Worm (Caenorhabditis elegans) whole organism, L4 larva: ENCODE data around the gene R10E4.9.
A peak's percentile ranks its signal among the peaks of the same experiment; 100 is the strongest.

Experiments
- F10B5.3 ChIP-seq: sonication (generic microtip); optimal IDR thresholded peaks from 2 replicates; lab custom pipeline; 2016; ENCODE audit warnings: mild to moderate bottlenecking, missing genetic modification characterization, missing compliant biosample characterization
- F49E8.2 ChIP-seq: sonication (generic microtip); optimal IDR thresholded peaks from 2 replicates; lab custom pipeline; 2016; ENCODE audit warnings: missing compliant biosample characterization, mild to moderate bottlenecking, missing genetic modification characterization, borderline replicate concordance
- R02D3.7 ChIP-seq: fragments of 150-350 bp; sonication (generic microtip); optimal IDR thresholded peaks from 3 replicates; lab custom pipeline; 2014; ENCODE audit warnings: missing biosample characterization, missing genetic modification characterization
- T26A8.4 ChIP-seq: fragments of 200-800 bp; sonication (Bioruptor generic); IDR thresholded peaks from 2 replicates; pipeline ENCODE4 v1.3.6; 2022; ENCODE audit warnings: missing genetic modification characterization, missing compliant biosample characterization
- Y105C5A.15 ChIP-seq: fragments of 200-800 bp; sonication (Bioruptor generic); IDR thresholded peaks from 2 replicates; pipeline ENCODE4 v1.3.6; 2022; ENCODE audit warnings: missing genetic modification characterization, missing compliant biosample characterization
- Y5F2A.4 ChIP-seq: fragments of 200-800 bp; sonication (Bioruptor generic); optimal IDR thresholded peaks from 2 replicates; lab custom pipeline; 2018; ENCODE audit warnings: mild to moderate bottlenecking, missing genetic modification characterization, missing compliant biosample characterization
- ZK337.2 ChIP-seq: fragments of 200-800 bp; sonication (Bioruptor generic); IDR thresholded peaks from 2 replicates; pipeline ENCODE4 v1.3.6; 2022; ENCODE audit warnings: missing genetic modification reagents, missing genetic modification characterization, missing compliant biosample characterization
- aha-1 ChIP-seq: fragments of 150-350 bp; peaks from one replicate; lab custom pipeline; 2014; ENCODE audit warnings: missing biosample characterization, missing genetic modification characterization
- ama-1 ChIP-seq: fragments of 150-350 bp; optimal IDR thresholded peaks from 2 replicates; lab custom pipeline; 2014; ENCODE audit warnings: inconsistent platforms, mixed read lengths
- arid-1 ChIP-seq: fragments of 200-800 bp; sonication (Bioruptor generic); conservative IDR thresholded peaks from 2 replicates; pipeline ENCODE4 v1.3.6; 2022; ENCODE audit warnings: missing genetic modification reagents, missing genetic modification characterization, missing compliant biosample characterization
- attf-4 ChIP-seq: sonication (generic microtip); optimal IDR thresholded peaks from 3 replicates; lab custom pipeline; 2017; ENCODE audit warnings: missing biosample characterization, missing genetic modification characterization
- ceh-32 ChIP-seq: sonication (generic microtip); optimal IDR thresholded peaks from 2 replicates; lab custom pipeline; 2016; ENCODE audit warnings: mild to moderate bottlenecking, missing genetic modification characterization, missing compliant biosample characterization; ENCODE audit not compliant: poor library complexity
- ceh-44 ChIP-seq: fragments of 200-800 bp; sonication (Bioruptor generic); IDR thresholded peaks from 2 replicates; pipeline ENCODE4 v1.3.6; 2022; ENCODE audit warnings: missing genetic modification reagents, missing genetic modification characterization, missing compliant biosample characterization
- ceh-62 ChIP-seq: sonication (generic microtip); optimal IDR thresholded peaks from 2 replicates; lab custom pipeline; 2017; ENCODE audit warnings: missing biosample characterization, missing genetic modification characterization
- ces-1 ChIP-seq: fragments of 150-350 bp; sonication (generic microtip); optimal IDR thresholded peaks from 4 replicates; lab custom pipeline; 2014; ENCODE audit warnings: missing biosample characterization, missing genetic modification reagents, missing genetic modification characterization
- cey-2 ChIP-seq: sonication (generic microtip); optimal IDR thresholded peaks from 3 replicates; lab custom pipeline; 2017; ENCODE audit warnings: missing genetic modification characterization, mild to moderate bottlenecking, missing compliant biosample characterization, antibody characterized with exemption, borderline replicate concordance; ENCODE audit not compliant: insufficient read depth
- daf-12 ChIP-seq: fragments of 150-350 bp; optimal IDR thresholded peaks from 2 replicates; lab custom pipeline; 2014; ENCODE audit warnings: missing biosample characterization, missing genetic modification reagents, missing genetic modification characterization
- daf-16 ChIP-seq, 3 experiments: sonication (generic microtip); optimal IDR thresholded peaks; 2 replicates each; lab custom pipeline; 2016 to 2017; ENCODE audit warnings: missing genetic modification characterization in 3 of 3, missing genetic modification reagents in 3 of 3, mild to moderate bottlenecking in 2 of 3, missing compliant biosample characterization in 2 of 3, missing biosample characterization in 1 of 3, moderate library complexity in 1 of 3
- dmd-9 ChIP-seq: fragments of 200-800 bp; sonication (Bioruptor generic); IDR thresholded peaks from 2 replicates; pipeline ENCODE4 v1.3.6; 2022; ENCODE audit warnings: missing genetic modification reagents, missing genetic modification characterization, missing compliant biosample characterization
- duxl-1 ChIP-seq: sonication (generic microtip); optimal IDR thresholded peaks from 2 replicates; lab custom pipeline; 2016; ENCODE audit warnings: mild to moderate bottlenecking, missing genetic modification characterization, moderate library complexity, missing compliant biosample characterization; ENCODE audit not compliant: poor library complexity
- fos-1 ChIP-seq: fragments of 150-350 bp; optimal IDR thresholded peaks from 2 replicates; lab custom pipeline; 2014; ENCODE audit warnings: missing biosample characterization, missing genetic modification characterization
- hif-1 ChIP-seq, 2 experiments: sonication (generic microtip); optimal IDR thresholded peaks; 2 replicates each; lab custom pipeline; 2016 to 2017; ENCODE audit warnings: missing compliant biosample characterization in 2 of 2, missing genetic modification characterization in 2 of 2, missing genetic modification reagents in 2 of 2, missing genotype in 2 of 2, mild to moderate bottlenecking in 1 of 2
- jun-1 ChIP-seq: fragments of 150-350 bp; optimal IDR thresholded peaks from 2 replicates; lab custom pipeline; 2014; ENCODE audit warnings: missing biosample characterization, missing genetic modification reagents, missing genetic modification characterization
- lin-29 ChIP-seq: fragments of 200-800 bp; sonication (Bioruptor generic); IDR thresholded peaks from 2 replicates; pipeline ENCODE4 v1.3.6; 2022; ENCODE audit warnings: missing genetic modification reagents, missing genetic modification characterization, missing compliant biosample characterization
- lin-38 ChIP-seq: fragments of 200-800 bp; sonication (Bioruptor generic); IDR thresholded peaks from 2 replicates; pipeline ENCODE4 v1.3.6; 2022; ENCODE audit warnings: missing genetic modification reagents, missing genetic modification characterization, missing compliant biosample characterization
- lin-39 ChIP-seq: fragments of 150-350 bp; optimal IDR thresholded peaks from 2 replicates; lab custom pipeline; 2014; ENCODE audit warnings: missing biosample characterization, missing genetic modification reagents, missing genetic modification characterization
- lsy-2 ChIP-seq, 2 experiments: fragments of 150-350 bp in 1 of 2; sonication (generic microtip) in 1 of 2; optimal IDR thresholded peaks; 2 replicates each; lab custom pipeline; 2014 to 2017; ENCODE audit warnings: missing biosample characterization in 2 of 2, missing genetic modification characterization in 2 of 2
- madf-5 ChIP-seq, 2 experiments: fragments of 200-800 bp; sonication (Bioruptor generic); IDR thresholded peaks; 2 replicates each; pipeline ENCODE4 v1.3.6; 2022; ENCODE audit warnings: missing compliant biosample characterization in 2 of 2, missing genetic modification characterization in 2 of 2
- madf-9 ChIP-seq: fragments of 200-800 bp; sonication (Bioruptor generic); conservative IDR thresholded peaks from 2 replicates; pipeline ENCODE4 v1.3.6; 2022; ENCODE audit warnings: missing genetic modification reagents, missing genetic modification characterization, missing compliant biosample characterization
- mxl-2 ChIP-seq: fragments of 200-800 bp; sonication (Bioruptor generic); conservative IDR thresholded peaks from 2 replicates; pipeline ENCODE4 v1.3.6; 2022; ENCODE audit warnings: missing genetic modification reagents, missing genetic modification characterization, missing compliant biosample characterization
- mxl-3 ChIP-seq: fragments of 200-800 bp; sonication (Bioruptor generic); optimal IDR thresholded peaks from 2 replicates; lab custom pipeline; 2018; ENCODE audit warnings: mild to moderate bottlenecking, missing genetic modification characterization, missing compliant biosample characterization
- nhr-11 ChIP-seq: fragments of 150-350 bp; optimal IDR thresholded peaks from 2 replicates; lab custom pipeline; 2014; ENCODE audit warnings: missing biosample characterization, missing genetic modification characterization
- nhr-237 ChIP-seq: sonication (generic microtip); optimal IDR thresholded peaks from 2 replicates; lab custom pipeline; 2017; ENCODE audit warnings: missing biosample characterization, missing genetic modification characterization
- nhr-28 ChIP-seq: fragments of 150-350 bp; optimal IDR thresholded peaks from 2 replicates; lab custom pipeline; 2014; ENCODE audit warnings: missing biosample characterization, missing genetic modification characterization
- nhr-42 ChIP-seq: fragments of 200-800 bp; sonication (Bioruptor generic); IDR thresholded peaks from 2 replicates; pipeline ENCODE4 v1.3.6; 2022; ENCODE audit warnings: missing genetic modification characterization, missing compliant biosample characterization
- nhr-6 ChIP-seq: fragments of 150-350 bp; optimal IDR thresholded peaks from 2 replicates; lab custom pipeline; 2014; ENCODE audit warnings: missing biosample characterization, missing genetic modification characterization
- nhr-76 ChIP-seq: fragments of 150-350 bp; optimal IDR thresholded peaks from 2 replicates; lab custom pipeline; 2014; ENCODE audit warnings: missing biosample characterization, missing genetic modification characterization
- nhr-77 ChIP-seq: fragments of 150-350 bp; optimal IDR thresholded peaks from 2 replicates; lab custom pipeline; 2014; ENCODE audit warnings: missing biosample characterization, missing genetic modification characterization
- pqm-1 ChIP-seq: sonication (generic microtip); optimal IDR thresholded peaks from 2 replicates; lab custom pipeline; 2017; ENCODE audit warnings: missing biosample characterization, missing genetic modification characterization
- rbr-2 ChIP-seq: sonication (generic microtip); optimal IDR thresholded peaks from 2 replicates; lab custom pipeline; 2016; ENCODE audit warnings: missing genotype, missing genetic modification characterization, missing compliant biosample characterization
- saeg-2 ChIP-seq: fragments of 200-800 bp; sonication (Bioruptor generic); IDR thresholded peaks from 2 replicates; pipeline ENCODE4 v1.3.6; 2022; ENCODE audit warnings: missing genetic modification reagents, missing genetic modification characterization, missing compliant biosample characterization
- sdz-12 ChIP-seq: fragments of 200-800 bp; sonication (Bioruptor generic); optimal IDR thresholded peaks from 2 replicates; lab custom pipeline; 2018; ENCODE audit warnings: mild to moderate bottlenecking, missing genetic modification characterization, missing compliant biosample characterization
- snpc-1.2 ChIP-seq: fragments of 200-800 bp; sonication (Bioruptor generic); IDR thresholded peaks from 2 replicates; pipeline ENCODE4 v1.3.6; 2022; ENCODE audit warnings: missing genetic modification reagents, missing genetic modification characterization, missing compliant biosample characterization
- snpc-4 ChIP-seq: fragments of 150-350 bp; optimal IDR thresholded peaks from 2 replicates; lab custom pipeline; 2014; ENCODE audit warnings: missing biosample characterization, missing genetic modification characterization
- tag-97 ChIP-seq: fragments of 200-800 bp; sonication (Bioruptor generic); IDR thresholded peaks from 2 replicates; pipeline ENCODE4 v1.3.6; 2022; ENCODE audit warnings: missing genetic modification characterization, missing compliant biosample characterization
- unc-62 ChIP-seq, 3 experiments: fragments of 150-350 bp in 1 of 3; sonication (generic microtip); optimal IDR thresholded peaks in 2 of 3; peaks in 1 of 3; 1 replicate in 1 of 3; 2 replicates in 2 of 3; lab custom pipeline; 2014 to 2017; ENCODE audit warnings: missing biosample characterization in 3 of 3, missing genetic modification characterization in 3 of 3, missing genetic modification reagents in 3 of 3, missing genotype in 1 of 3
- vab-7 ChIP-seq: fragments of 200-800 bp; sonication (Bioruptor generic); IDR thresholded peaks from 2 replicates; pipeline ENCODE4 v1.3.6; 2022; ENCODE audit warnings: missing genetic modification reagents, missing genetic modification characterization, missing compliant biosample characterization
- zag-1 ChIP-seq: fragments of 150-350 bp; optimal IDR thresholded peaks from 2 replicates; lab custom pipeline; 2014; ENCODE audit warnings: missing biosample characterization, missing genetic modification characterization
- ztf-11 ChIP-seq: fragments of 150-350 bp; optimal IDR thresholded peaks from 2 replicates; lab custom pipeline; 2014; ENCODE audit warnings: missing biosample characterization, missing genetic modification characterization

Gene R10E4.9

ce11 chrIII:4313061-4313962 is 11.1 kb upstream of the R10E4.9 start, which contains the start of the genes evl-14 and dcn-1 (continued):
- no peak for TF ChIP-seq snpc-4
- no peak for TF ChIP-seq saeg-2
- no peak for TF ChIP-seq madf-9
- TF ChIP-seq ztf-11 (tag; lab: Kevin White, UChicago): no peak
- no peak for TF ChIP-seq F10B5.3 (tag; lab: Kevin White, UChicago)
- no peak for TF ChIP-seq cey-2 (tag; lab: Kevin White, UChicago)
- TF ChIP-seq ces-1: no peak
- peak; percentile 73 for TF ChIP-seq aha-1
- no peak for TF ChIP-seq arid-1 (GFP tag; lab: Robert Waterston, UW)
- no peak for TF ChIP-seq zag-1 (tag; lab: Kevin White, UChicago)
- TF ChIP-seq nhr-28 (tag; lab: Kevin White, UChicago): peak; percentile 69
- TF ChIP-seq R02D3.7 (tag; lab: Kevin White, UChicago): no peak
- peak; percentile 44 for TF ChIP-seq nhr-11 (tag; lab: Kevin White, UChicago)
- TF ChIP-seq nhr-42 (GFP tag; lab: Robert Waterston, UW): no peak
- no peak for TF ChIP-seq fos-1 (tag; lab: Kevin White, UChicago)
- TF ChIP-seq snpc-1.2 (GFP tag; lab: Robert Waterston, UW): no peak
- no peak for TF ChIP-seq unc-62 (GFP tag; optimal IDR thresholded peaks at IDR 0.05 in 1 of 2; lab: Kevin White, UChicago)
- no peak for TF ChIP-seq unc-62 (tag; optimal IDR thresholded peaks at IDR 0.05; lab: Kevin White, UChicago)
- no peak for TF ChIP-seq attf-4 (tag; lab: Kevin White, UChicago)
- TF ChIP-seq jun-1 (tag; lab: Kevin White, UChicago): no peak
- TF ChIP-seq nhr-237 (tag; lab: Kevin White, UChicago): no peak
- TF ChIP-seq sdz-12 (GFP tag; lab: Kevin White, UChicago): no peak
- no peak for TF ChIP-seq mxl-3 (GFP tag; lab: Kevin White, UChicago)
- TF ChIP-seq nhr-6: peak; percentile 39
- peak; percentile 44 for TF ChIP-seq nhr-77 (tag; lab: Kevin White, UChicago)
- no peak for TF ChIP-seq ceh-62 (tag; lab: Kevin White, UChicago)
- no peak for TF ChIP-seq pqm-1 (tag; lab: Kevin White, UChicago)
- no peak for TF ChIP-seq dmd-9 (GFP tag; lab: Robert Waterston, UW)
- TF ChIP-seq rbr-2: peak; percentile 21
- TF ChIP-seq daf-16 (GFP tag; optimal IDR thresholded peaks at IDR 0.05; lab: Kevin White, UChicago): no peak
- peak; percentile 71 for TF ChIP-seq daf-16 (tag; optimal IDR thresholded peaks at IDR 0.05; lab: Kevin White, UChicago)
- TF ChIP-seq F49E8.2 (tag; lab: Kevin White, UChicago): no peak
- TF ChIP-seq ama-1 (lab: Kevin White, UChicago): no peak
- TF ChIP-seq ceh-44 (GFP tag; lab: Robert Waterston, UW): no peak
- no peak for TF ChIP-seq vab-7 (GFP tag; lab: Robert Waterston, UW)
- TF ChIP-seq lin-39 (tag; lab: Kevin White, UChicago): no peak
- TF ChIP-seq T26A8.4: no peak
- peak; percentile 50 for TF ChIP-seq lin-38 (GFP tag; lab: Robert Waterston, UW)
- TF ChIP-seq daf-12: no peak
- no peak for TF ChIP-seq lin-29 (GFP tag; lab: Robert Waterston, UW)
- no peak for TF ChIP-seq Y105C5A.15 (GFP tag; lab: Robert Waterston, UW)
- TF ChIP-seq ceh-32 (tag; lab: Kevin White, UChicago): no peak
- no peak for TF ChIP-seq ZK337.2
- TF ChIP-seq nhr-76 (tag; lab: Kevin White, UChicago): no peak
- TF ChIP-seq duxl-1 (tag; lab: Kevin White, UChicago): no peak
- no peak for TF ChIP-seq Y5F2A.4 (GFP tag; lab: Kevin White, UChicago)
- peak; percentile 12 to 92 for TF ChIP-seq lsy-2 (tag; optimal IDR thresholded peaks at IDR 0.05; lab: Kevin White, UChicago)
- TF ChIP-seq mxl-2: no peak
- no peak for TF ChIP-seq hif-1 (tag; optimal IDR thresholded peaks at IDR 0.05; lab: Kevin White, UChicago)
- no peak for TF ChIP-seq madf-5 (GFP tag; IDR thresholded peaks at IDR 0.05; lab: Robert Waterston, UW)
- no peak for TF ChIP-seq tag-97
